1 fruit fly cellular context compared by ENCODE assay signal in the genomic region with DNA sequence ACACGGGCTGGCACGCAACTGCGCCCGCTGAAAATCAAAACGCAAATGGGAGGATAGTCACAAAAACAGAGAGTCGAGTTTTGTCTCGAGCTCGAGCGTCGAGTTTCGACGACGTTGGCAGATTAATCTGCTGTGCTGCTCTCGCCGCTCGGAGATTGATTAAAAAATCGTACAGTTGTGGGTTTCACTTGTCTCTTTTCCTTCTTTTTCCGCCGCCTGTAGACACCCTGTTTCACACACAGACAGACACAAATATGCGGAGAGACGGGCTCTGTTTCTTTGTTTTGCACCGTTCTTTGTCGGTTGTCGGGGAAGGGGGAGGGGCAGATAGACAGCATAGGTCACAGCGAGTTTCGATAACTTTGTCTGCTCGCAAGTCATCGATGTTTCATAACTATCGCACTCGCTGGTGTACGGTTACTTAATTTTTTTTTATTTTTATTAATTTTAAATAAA.
TF ChIP-seq lines count a peak whose summit lies in the region.

A gene (minus strand): TSS at position 51 of the 456 bp plus-strand sequence.

TF ChIP-seq in whole organism, embryonic, 481 proteins besides CTCF, POLR2A, EP300 and RAD21 (continued from another document):
- TF ChIP-seq Doc3 (GFP tag; IDR thresholded peaks at IDR 0.05; lab: Robert Waterston, UW; ENCODE audit: partially characterized antibody) (peak; percentile 78), trem (tag; optimal IDR thresholded peaks at IDR 0.05; lab: Kevin White, UChicago) (peak; percentile 2), CG18599 (GFP tag; optimal IDR thresholded peaks at IDR 0.05; lab: Kevin White, UChicago) (peak; percentile 40), Sry-δ (GFP tag; optimal IDR thresholded peaks at IDR 0.05; lab: Kevin White, UChicago) (peak; percentile 48), CG1792 (GFP tag; optimal IDR thresholded peaks at IDR 0.05; lab: Kevin White, UChicago) (no peak), org-1 (GFP tag; optimal IDR thresholded peaks at IDR 0.05; lab: Kevin White, UChicago) (no peak), fd64A (GFP tag; optimal IDR thresholded peaks at IDR 0.05; lab: Kevin White, UChicago) (no peak), CG3847 (GFP tag; IDR thresholded peaks at IDR 0.05; lab: Robert Waterston, UW) (peak; percentile 32; the same call in 1 of the 2 replicates), Usf (GFP tag; optimal IDR thresholded peaks at IDR 0.05; lab: Kevin White, UChicago) (no peak), cg (GFP tag; optimal IDR thresholded peaks at IDR 0.05; lab: Kevin White, UChicago) (peak; percentile 81), CG12391 (tag; optimal IDR thresholded peaks at IDR 0.05; lab: Kevin White, UChicago) (peak; percentile 19), MESR4 (GFP tag; optimal IDR thresholded peaks at IDR 0.05; lab: Kevin White, UChicago) (peak; percentile 22), CG10267 (tag; optimal IDR thresholded peaks at IDR 0.05; lab: Kevin White, UChicago) (peak; percentile 21), CG18011 (GFP tag; optimal IDR thresholded peaks at IDR 0.05; lab: Kevin White, UChicago) (peak; percentile 14), Atf6 (GFP tag; IDR thresholded peaks at IDR 0.05; lab: Robert Waterston, UW) (peak; percentile 32; the same call in 1 of the 2 replicates), E2f2 (GFP tag; IDR thresholded peaks at IDR 0.05; lab: Robert Waterston, UW) (peak; percentile 34; the same call in 1 of the 2 replicates), CG6254 (GFP tag; optimal IDR thresholded peaks at IDR 0.05; lab: Kevin White, UChicago) (peak; percentile 98), rib (GFP tag; IDR thresholded peaks at IDR 0.05; lab: Robert Waterston, UW) (peak; percentile 56; the same call in 1 of the 2 replicates), YL-1 (GFP tag; optimal IDR thresholded peaks at IDR 0.05; lab: Kevin White, UChicago) (peak; percentile 67), bsh (GFP tag; optimal IDR thresholded peaks at IDR 0.05; lab: Kevin White, UChicago) (peak in 1 of 2 experiments; percentile 68), nom (GFP tag; optimal IDR thresholded peaks at IDR 0.05; lab: Kevin White, UChicago) (peak; percentile 96), Adf1 (GFP tag; IDR thresholded peaks at IDR 0.05; lab: Robert Waterston, UW) (peak; percentile 49; the same call in 1 of the 2 replicates), h (optimal IDR thresholded peaks at IDR 0.05; lab: Kevin White, UChicago) (no peak), bbx (GFP tag; IDR thresholded peaks at IDR 0.05; lab: Robert Waterston, UW; ENCODE audit: partially characterized antibody) (peak; percentile 90), ems (GFP tag; optimal IDR thresholded peaks at IDR 0.05; lab: Kevin White, UChicago) (no peak), CG14860 (GFP tag; IDR thresholded peaks at IDR 0.05; lab: Robert Waterston, UW; ENCODE audit: partially characterized antibody) (peak; percentile 73), CG8290 (GFP tag; optimal IDR thresholded peaks at IDR 0.05; lab: Kevin White, UChicago) (peak; percentile 47), CG8290 (tag; optimal IDR thresholded peaks at IDR 0.05; lab: Kevin White, UChicago) (no peak), CG11085 (GFP tag; IDR thresholded peaks at IDR 0.05; lab: Robert Waterston, UW) (no peak), CG12219 (GFP tag; optimal IDR thresholded peaks at IDR 0.05; lab: Kevin White, UChicago) (peak; percentile 15), D (optimal IDR thresholded peaks at IDR 0.05; lab: Kevin White, UChicago) (no peak), D (GFP tag; optimal IDR thresholded peaks at IDR 0.05; lab: Kevin White, UChicago) (peak; percentile 9), chm (GFP tag; IDR thresholded peaks at IDR 0.05; lab: Robert Waterston, UW) (peak; percentile 33; the same call in 1 of the 2 replicates), vnd (GFP tag; IDR thresholded peaks at IDR 0.05; lab: Robert Waterston, UW; ENCODE audit: partially characterized antibody) (peak; percentile 71), Hsf (GFP tag; optimal IDR thresholded peaks at IDR 0.05; lab: Kevin White, UChicago) (no peak), kay (GFP tag; optimal IDR thresholded peaks at IDR 0.05; lab: Kevin White, UChicago) (no peak), BtbVII (GFP tag; optimal IDR thresholded peaks at IDR 0.05; lab: Kevin White, UChicago) (peak; percentile 39), HHEX (GFP tag; optimal IDR thresholded peaks at IDR 0.05; lab: Kevin White, UChicago) (peak; percentile 30), CG32532 (GFP tag; IDR thresholded peaks at IDR 0.05; lab: Robert Waterston, UW) (peak; percentile 31; the same call in 1 of the 2 replicates), CG2120 (GFP tag; optimal IDR thresholded peaks at IDR 0.05; lab: Kevin White, UChicago) (peak; percentile 28), Xrp1 (GFP tag; IDR thresholded peaks at IDR 0.05; lab: Robert Waterston, UW) (peak; percentile 45; the same call in 1 of the 2 replicates), chinmo (GFP tag; IDR thresholded peaks at IDR 0.05; lab: Robert Waterston, UW; ENCODE audit: partially characterized antibody) (peak; percentile 90), lilli (GFP tag; optimal IDR thresholded peaks at IDR 0.05; lab: Kevin White, UChicago) (peak; percentile 42), CG30020 (tag; optimal IDR thresholded peaks at IDR 0.05; lab: Kevin White, UChicago) (peak; percentile 29), Ets97D (GFP tag; optimal IDR thresholded peaks at IDR 0.05; lab: Kevin White, UChicago) (no peak), ftz-f1 (GFP tag; optimal IDR thresholded peaks at IDR 0.05; lab: Kevin White, UChicago) (no peak), gem (tag; optimal IDR thresholded peaks at IDR 0.05; lab: Kevin White, UChicago) (no peak), mld (GFP tag; IDR thresholded peaks at IDR 0.05; lab: Robert Waterston, UW; ENCODE audit: partially characterized antibody) (peak; percentile 61; the same call in 1 of the 3 replicates), tna (GFP tag; IDR thresholded peaks at IDR 0.05; lab: Robert Waterston, UW; ENCODE audit: partially characterized antibody) (peak; percentile 75), CrebB (tag; optimal IDR thresholded peaks at IDR 0.05; lab: Kevin White, UChicago) (peak; percentile 5), lov (optimal IDR thresholded peaks at IDR 0.05; lab: Kevin White, UChicago) (no peak), lov (GFP tag; IDR thresholded peaks at IDR 0.05; lab: Robert Waterston, UW) (0 out of 3 replicates have a peak, but pooled peaks have one; percentile 24), prd (optimal IDR thresholded peaks at IDR 0.05; lab: Kevin White, UChicago) (no peak), prd (GFP tag; IDR thresholded peaks at IDR 0.05; lab: Robert Waterston, UW) (peak; percentile 20; the same call in 1 of the 3 replicates), Ada2b (GFP tag; IDR thresholded peaks at IDR 0.05; lab: Robert Waterston, UW) (0 out of 2 replicates have a peak, but pooled peaks have one; percentile 20), CG3838 (GFP tag; optimal IDR thresholded peaks at IDR 0.05; lab: Kevin White, UChicago) (peak; percentile 68), Dref (GFP tag; IDR thresholded peaks at IDR 0.05; lab: Robert Waterston, UW) (peak; percentile 73), CG13424 (tag; optimal IDR thresholded peaks at IDR 0.05; lab: Kevin White, UChicago) (peak; percentile 27), zf30C (GFP tag; optimal IDR thresholded peaks at IDR 0.05; lab: Kevin White, UChicago) (peak; percentile 9), row (GFP tag; IDR thresholded peaks at IDR 0.05; lab: Robert Waterston, UW) (peak; percentile 61), CG3281 (GFP tag; optimal IDR thresholded peaks at IDR 0.05; lab: Kevin White, UChicago) (no peak), CG10462 (GFP tag; optimal IDR thresholded peaks at IDR 0.05; lab: Kevin White, UChicago) (no peak), ranshi (GFP tag; IDR thresholded peaks at IDR 0.05; lab: Robert Waterston, UW) (peak; percentile 48; the same call in 1 of the 2 replicates), CG34422 (GFP tag; IDR thresholded peaks at IDR 0.05; lab: Robert Waterston, UW) (peak; percentile 44; the same call in 1 of the 3 replicates), CG9215 (GFP tag; IDR thresholded peaks at IDR 0.05; lab: Robert Waterston, UW) (no peak), CG15514 (GFP tag; optimal IDR thresholded peaks at IDR 0.05; lab: Kevin White, UChicago) (peak; percentile 55), chn (GFP tag; optimal IDR thresholded peaks at IDR 0.05; lab: Kevin White, UChicago) (no peak), BEAF-32 (GFP tag; optimal IDR thresholded peaks at IDR 0.05; lab: Kevin White, UChicago) (peak; percentile 65), unc-4 (GFP tag; IDR thresholded peaks at IDR 0.05; lab: Robert Waterston, UW; ENCODE audit: partially characterized antibody) (peak; percentile 83), CG14441 (GFP tag; IDR thresholded peaks at IDR 0.05; lab: Robert Waterston, UW) (peak; percentile 8; the same call in 1 of the 2 replicates), Pdp1 (GFP tag; optimal IDR thresholded peaks at IDR 0.05; lab: Kevin White, UChicago) (peak in 1 of 2 experiments; percentile 17), CG34224 (GFP tag; IDR thresholded peaks at IDR 0.05; lab: Robert Waterston, UW; ENCODE audit: partially characterized antibody) (peak; percentile 82), CG18262 (tag; optimal IDR thresholded peaks at IDR 0.05; lab: Kevin White, UChicago) (peak; percentile 19), hkb (optimal IDR thresholded peaks at IDR 0.05; lab: Kevin White, UChicago) (no peak), hkb (GFP tag; IDR thresholded peaks at IDR 0.05; lab: Robert Waterston, UW) (peak; percentile 35; the same call in 1 of the 2 replicates), CG12769 (tag; optimal IDR thresholded peaks at IDR 0.05; lab: Kevin White, UChicago) (no peak), nmo (GFP tag; optimal IDR thresholded peaks at IDR 0.05; lab: Kevin White, UChicago) (no peak), mirr (GFP tag; optimal IDR thresholded peaks at IDR 0.05; lab: Kevin White, UChicago) (peak; percentile 52), CG2129 (GFP tag; IDR thresholded peaks at IDR 0.05; lab: Robert Waterston, UW; ENCODE audit: partially characterized antibody) (peak; percentile 56; the same call in 1 of the 2 replicates), Hr39 (optimal IDR thresholded peaks at IDR 0.05; lab: Kevin White, UChicago) (no peak), CG2875 (GFP tag; optimal IDR thresholded peaks at IDR 0.05; lab: Kevin White, UChicago) (peak; percentile 9), CG18764 (GFP tag; optimal IDR thresholded peaks at IDR 0.05; lab: Kevin White, UChicago) (peak; percentile 76), ci (GFP tag; IDR thresholded peaks at IDR 0.05; lab: Robert Waterston, UW) (peak; percentile 74; the same call in 1 of the 3 replicates), insv (GFP tag; optimal IDR thresholded peaks at IDR 0.05; lab: Kevin White, UChicago) (peak in 1 of 2 experiments; percentile 10), CG10431 (GFP tag; optimal IDR thresholded peaks at IDR 0.05; lab: Kevin White, UChicago) (peak; percentile 0), hbn (GFP tag; IDR thresholded peaks at IDR 0.05; lab: Robert Waterston, UW; ENCODE audit: partially characterized antibody) (peak; percentile 82), so (GFP tag; IDR thresholded peaks at IDR 0.05; lab: Robert Waterston, UW) (peak; percentile 66; the same call in 1 of the 3 replicates)
TF ChIP-seq in whole organism, embryonic: peak in this region for 139.
